Worm (Caenorhabditis elegans) whole organism, L1 larva: Measurements from ENCODE around the gene egl-27.

ENCODE experiments used
- C04F5.9 ChIP-seq: sonication (generic microtip); optimal IDR thresholded peaks from 2 replicates; lab custom pipeline; 2016; ENCODE audit warnings: missing genetic modification characterization, missing compliant biosample characterization
- C16A3.4 ChIP-seq: fragments of 150-350 bp; optimal IDR thresholded peaks from 2 replicates; lab custom pipeline; 2014; ENCODE audit warnings: missing biosample characterization, missing genetic modification characterization
- F16B12.6 ChIP-seq: fragments of 150-350 bp; optimal IDR thresholded peaks from 2 replicates; lab custom pipeline; 2014; ENCODE audit warnings: missing biosample characterization, missing genetic modification characterization
- alr-1 ChIP-seq: fragments of 200-800 bp; sonication (Bioruptor generic); optimal IDR thresholded peaks from 2 replicates; lab custom pipeline; 2018; ENCODE audit warnings: borderline replicate concordance, mild to moderate bottlenecking, missing genetic modification characterization, missing compliant biosample characterization
- aly-2 ChIP-seq: fragments of 150-350 bp; optimal IDR thresholded peaks from 2 replicates; lab custom pipeline; 2014; ENCODE audit warnings: missing biosample characterization, missing genetic modification characterization
- blmp-1 ChIP-seq: fragments of 150-350 bp; optimal IDR thresholded peaks from 2 replicates; lab custom pipeline; 2014; ENCODE audit warnings: missing biosample characterization, missing genetic modification characterization
- ceh-8 ChIP-seq: fragments of 200-800 bp; sonication (Bioruptor generic); optimal IDR thresholded peaks from 2 replicates; lab custom pipeline; 2018; ENCODE audit warnings: mild to moderate bottlenecking, missing genetic modification characterization, moderate library complexity, missing compliant biosample characterization
- ceh-82 ChIP-seq, 3 experiments: fragments of 150-350 bp in 1 of 3; sonication (generic microtip) in 2 of 3; optimal IDR thresholded peaks; 2 replicates each; lab custom pipeline; 2014 to 2017; ENCODE audit warnings: missing biosample characterization in 3 of 3, missing genetic modification characterization in 3 of 3
- ces-1 ChIP-seq: fragments of 150-350 bp; optimal IDR thresholded peaks from 2 replicates; lab custom pipeline; 2014; ENCODE audit warnings: missing biosample characterization, missing genetic modification reagents, missing genetic modification characterization
- efl-1 ChIP-seq, 4 experiments: fragments of 150-350 bp; optimal IDR thresholded peaks in 3 of 4; peaks in 1 of 4; 1 replicate in 1 of 4; 2 replicates in 3 of 4; lab custom pipeline; 2014; ENCODE audit warnings: missing biosample characterization in 2 of 4, missing genetic modification characterization in 2 of 4, missing genetic modification reagents in 2 of 4
- efl-3 ChIP-seq: fragments of 200-800 bp; sonication (Bioruptor generic); optimal IDR thresholded peaks from 2 replicates; lab custom pipeline; 2018; ENCODE audit warnings: mild to moderate bottlenecking, missing genetic modification characterization, missing compliant biosample characterization
- egl-13 ChIP-seq: sonication (generic microtip); optimal IDR thresholded peaks from 2 replicates; lab custom pipeline; 2016; ENCODE audit warnings: missing genotype, missing genetic modification reagents, missing genetic modification characterization, missing compliant biosample characterization
- egl-27 ChIP-seq, 2 experiments: fragments of 150-350 bp in 1 of 2; sonication (generic microtip); optimal IDR thresholded peaks; 3 replicates each; lab custom pipeline; 2017 to 2018; ENCODE audit warnings: missing biosample characterization in 2 of 2, missing genetic modification characterization in 2 of 2, missing genetic modification reagents in 2 of 2
- ets-5 ChIP-seq: fragments of 200-800 bp; sonication (Bioruptor generic); IDR thresholded peaks from 2 replicates; pipeline ENCODE4 v1.3.6; 2022; ENCODE audit warnings: missing genetic modification characterization, missing compliant biosample characterization
- fkh-10 ChIP-seq: sonication (generic microtip); optimal IDR thresholded peaks from 2 replicates; lab custom pipeline; 2017; ENCODE audit warnings: missing biosample characterization, missing genetic modification reagents, missing genetic modification characterization
- fkh-4 ChIP-seq: sonication (generic microtip); optimal IDR thresholded peaks from 2 replicates; lab custom pipeline; 2016; ENCODE audit warnings: missing compliant biosample characterization, missing genetic modification characterization, borderline replicate concordance
- fkh-8 ChIP-seq: sonication (generic microtip); optimal IDR thresholded peaks from 2 replicates; lab custom pipeline; 2016; ENCODE audit warnings: mild to moderate bottlenecking, missing genetic modification characterization, missing compliant biosample characterization
- grh-1 ChIP-seq: fragments of 200-800 bp; sonication (Bioruptor generic); IDR thresholded peaks from 2 replicates; pipeline ENCODE4 v1.3.6; 2022; ENCODE audit warnings: missing genetic modification reagents, missing genetic modification characterization, missing compliant biosample characterization
- hlh-4 ChIP-seq: sonication (generic microtip); optimal IDR thresholded peaks from 2 replicates; lab custom pipeline; 2016; ENCODE audit warnings: mild to moderate bottlenecking, missing genetic modification characterization, missing compliant biosample characterization
- hpl-2 ChIP-seq: fragments of 150-350 bp; optimal IDR thresholded peaks from 2 replicates; lab custom pipeline; 2014; ENCODE audit warnings: missing biosample characterization, missing genetic modification reagents, missing genetic modification characterization
- irx-1 ChIP-seq: sonication (generic microtip); optimal IDR thresholded peaks from 2 replicates; lab custom pipeline; 2016; ENCODE audit warnings: missing genetic modification characterization, missing compliant biosample characterization
- lin-13 ChIP-seq: fragments of 150-350 bp; optimal IDR thresholded peaks from 2 replicates; lab custom pipeline; 2014; ENCODE audit warnings: missing biosample characterization, missing genetic modification reagents, missing genetic modification characterization
- lin-14 ChIP-seq: fragments of 200-800 bp; sonication (Bioruptor generic); optimal IDR thresholded peaks from 2 replicates; lab custom pipeline; 2018; ENCODE audit warnings: mild to moderate bottlenecking, missing genetic modification characterization, moderate library complexity, missing compliant biosample characterization
- lin-15B ChIP-seq: fragments of 150-350 bp; sonication (generic microtip); optimal IDR thresholded peaks from 3 replicates; lab custom pipeline; 2014; ENCODE audit warnings: missing biosample characterization, missing genetic modification characterization
- lin-35 ChIP-seq, 2 experiments: fragments of 150-350 bp; optimal IDR thresholded peaks; 2 replicates each; lab custom pipeline; 2014; ENCODE audit warnings: missing biosample characterization in 2 of 2, missing genetic modification characterization in 2 of 2, missing genetic modification reagents in 2 of 2
- lin-39 ChIP-seq: fragments of 150-350 bp; optimal IDR thresholded peaks from 2 replicates; lab custom pipeline; 2014; ENCODE audit warnings: missing biosample characterization, missing genetic modification reagents, missing genetic modification characterization
- lir-3 ChIP-seq: sonication (generic microtip); optimal IDR thresholded peaks from 2 replicates; lab custom pipeline; 2016; ENCODE audit warnings: mild to moderate bottlenecking, missing genetic modification characterization, moderate library complexity, missing compliant biosample characterization; ENCODE audit not compliant: poor library complexity
- lsy-2 ChIP-seq, 2 experiments: fragments of 150-350 bp; optimal IDR thresholded peaks; 2 replicates each; lab custom pipeline; 2014; ENCODE audit warnings: missing biosample characterization in 2 of 2, missing genetic modification characterization in 2 of 2
- mab-9 ChIP-seq: fragments of 200-800 bp; sonication (Bioruptor generic); IDR thresholded peaks from 2 replicates; pipeline ENCODE4 v1.3.6; 2022; ENCODE audit warnings: missing genetic modification reagents, missing genetic modification characterization, missing compliant biosample characterization
- mdl-1 ChIP-seq, 2 experiments: fragments of 150-350 bp; optimal IDR thresholded peaks; 2 replicates each; lab custom pipeline; 2014 to 2017; ENCODE audit warnings: missing biosample characterization in 2 of 2, missing genetic modification characterization in 2 of 2, inconsistent platforms in 1 of 2
- mep-1 ChIP-seq: fragments of 150-350 bp; optimal IDR thresholded peaks from 2 replicates; lab custom pipeline; 2014; ENCODE audit warnings: missing biosample characterization, missing genetic modification characterization
- nhr-11 ChIP-seq: fragments of 150-350 bp; optimal IDR thresholded peaks from 2 replicates; lab custom pipeline; 2014; ENCODE audit warnings: missing biosample characterization, missing genetic modification characterization
- nhr-12 ChIP-seq: sonication (generic microtip); optimal IDR thresholded peaks from 2 replicates; lab custom pipeline; 2017; ENCODE audit warnings: missing biosample characterization, missing genetic modification characterization
- nhr-20 ChIP-seq: sonication (generic microtip); optimal IDR thresholded peaks from 2 replicates; lab custom pipeline; 2016; ENCODE audit warnings: mild to moderate bottlenecking, missing genetic modification characterization, missing compliant biosample characterization
- nhr-47 ChIP-seq: sonication (generic microtip); optimal IDR thresholded peaks from 2 replicates; lab custom pipeline; 2016; ENCODE audit warnings: mild to moderate bottlenecking, missing genetic modification characterization, moderate library complexity, missing compliant biosample characterization
- nhr-71 ChIP-seq: sonication (generic microtip); optimal IDR thresholded peaks from 2 replicates; lab custom pipeline; 2016; ENCODE audit warnings: mild to moderate bottlenecking, missing genetic modification characterization, moderate library complexity, missing compliant biosample characterization
- nhr-85 ChIP-seq: sonication (generic microtip); peaks from one replicate; lab custom pipeline; 2016; ENCODE audit warnings: missing genetic modification characterization, inconsistent platforms, missing compliant biosample characterization
- nhr-90 ChIP-seq: sonication (generic microtip); optimal IDR thresholded peaks from 2 replicates; lab custom pipeline; 2016; ENCODE audit warnings: mild to moderate bottlenecking, missing genetic modification characterization, missing compliant biosample characterization; ENCODE audit not compliant: poor library complexity
- pqm-1 ChIP-seq: sonication (generic microtip); optimal IDR thresholded peaks from 3 replicates; lab custom pipeline; 2017; ENCODE audit warnings: missing biosample characterization, missing genetic modification characterization
- snu-23 ChIP-seq: sonication (generic microtip); optimal IDR thresholded peaks from 2 replicates; lab custom pipeline; 2016; ENCODE audit warnings: missing genetic modification characterization, missing compliant biosample characterization
- sup-37 ChIP-seq: fragments of 200-800 bp; sonication (Bioruptor generic); optimal IDR thresholded peaks from 2 replicates; lab custom pipeline; 2018; ENCODE audit warnings: mild to moderate bottlenecking, missing genetic modification characterization, missing compliant biosample characterization
- swsn-7 ChIP-seq: sonication (generic microtip); optimal IDR thresholded peaks from 2 replicates; lab custom pipeline; 2016; ENCODE audit warnings: missing genetic modification characterization, missing compliant biosample characterization
- tbx-2 ChIP-seq: sonication (generic microtip); optimal IDR thresholded peaks from 2 replicates; lab custom pipeline; 2016; ENCODE audit warnings: missing genetic modification characterization, missing compliant biosample characterization
- unc-130 ChIP-seq: fragments of 150-350 bp; optimal IDR thresholded peaks from 2 replicates; lab custom pipeline; 2017; ENCODE audit warnings: missing biosample characterization, missing genetic modification characterization, inconsistent platforms
- unc-30 ChIP-seq: sonication (generic microtip); optimal IDR thresholded peaks from 2 replicates; lab custom pipeline; 2017; ENCODE audit warnings: missing biosample characterization, missing genetic modification characterization
- unc-62 ChIP-seq: fragments of 150-350 bp; optimal IDR thresholded peaks from 2 replicates; lab custom pipeline; 2014; ENCODE audit warnings: missing biosample characterization, missing genetic modification reagents, missing genetic modification characterization
- unc-86 ChIP-seq: sonication (generic microtip); optimal IDR thresholded peaks from 2 replicates; lab custom pipeline; 2016; ENCODE audit warnings: missing genetic modification characterization, missing compliant biosample characterization
- unc-98 ChIP-seq: fragments of 200-800 bp; sonication (Bioruptor generic); IDR thresholded peaks from 2 replicates; pipeline ENCODE4 v1.3.6; 2022; ENCODE audit warnings: missing genetic modification characterization, missing compliant biosample characterization
- xbp-1 ChIP-seq: sonication (generic microtip); optimal IDR thresholded peaks from 2 replicates; lab custom pipeline; 2016; ENCODE audit warnings: missing genetic modification characterization, missing compliant biosample characterization
- zip-4 ChIP-seq: fragments of 200-800 bp; sonication (Bioruptor generic); optimal IDR thresholded peaks from 2 replicates; lab custom pipeline; 2018; ENCODE audit warnings: mild to moderate bottlenecking, missing genetic modification characterization, moderate library complexity, missing compliant biosample characterization
- ztf-4 ChIP-seq: fragments of 150-350 bp; optimal IDR thresholded peaks from 2 replicates; lab custom pipeline; 2014; ENCODE audit warnings: missing biosample characterization, missing genetic modification characterization

egl-27 gene

DNA sequence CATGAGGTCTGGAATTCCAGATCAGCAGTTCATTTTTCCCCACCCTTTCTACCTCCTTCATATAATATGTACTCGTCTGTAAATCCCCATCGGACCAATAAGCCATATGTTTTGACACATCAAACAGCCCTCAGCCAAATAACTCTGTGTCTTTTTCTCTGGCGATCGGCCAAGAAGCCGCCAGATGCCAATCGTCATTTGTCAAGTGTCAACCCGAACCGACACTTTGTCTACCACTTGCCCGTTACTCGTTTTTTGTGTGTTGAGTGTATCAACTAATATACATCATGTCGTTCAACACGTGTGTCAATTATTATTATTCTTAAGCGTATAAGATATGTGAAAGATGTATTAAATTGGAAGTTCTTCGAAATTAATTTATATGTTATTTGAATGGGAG is 11.6 kb upstream of the egl-27 start (continued):
- TF ChIP-seq unc-86 (tag; lab: Kevin White, UChicago), result no peak
- no peak for TF ChIP-seq ces-1 (GFP tag; lab: Kevin White, UChicago)
- no peak for TF ChIP-seq fkh-8 (tag; lab: Kevin White, UChicago)
- TF ChIP-seq C16A3.4 (tag; lab: Kevin White, UChicago), result no peak
- no peak for TF ChIP-seq sup-37 (GFP tag; lab: Kevin White, UChicago)
- no peak for TF ChIP-seq nhr-12
- no peak for TF ChIP-seq lin-39 (tag; lab: Kevin White, UChicago)
- no peak for TF ChIP-seq unc-62 (GFP tag; lab: Kevin White, UChicago)
- no peak for TF ChIP-seq pqm-1 (tag; lab: Kevin White, UChicago)
- TF ChIP-seq fkh-4, result peak; percentile 23
- TF ChIP-seq grh-1, result no peak
- no peak for TF ChIP-seq alr-1 (tag; lab: Kevin White, UChicago)
- TF ChIP-seq egl-27 (tag; optimal IDR thresholded peaks at IDR 0.05; lab: Kevin White, UChicago), result peak in 1 of 2 experiments; percentile 60
- TF ChIP-seq ets-5, result no peak
- TF ChIP-seq nhr-90 (tag; lab: Kevin White, UChicago), result no peak
- TF ChIP-seq nhr-71, result peak; percentile 58
- no peak for TF ChIP-seq efl-3
- no peak for TF ChIP-seq lin-15B
- no peak for TF ChIP-seq aly-2 (tag; lab: Kevin White, UChicago)
- no peak for TF ChIP-seq mdl-1 (tag; optimal IDR thresholded peaks at IDR 0.05; lab: Kevin White, UChicago)
- TF ChIP-seq nhr-47, result no peak
- no peak for TF ChIP-seq hlh-4
- TF ChIP-seq lir-3 (tag; lab: Kevin White, UChicago), result no peak
- no peak for TF ChIP-seq F16B12.6 (tag; lab: Kevin White, UChicago)
- peak; percentile 35 for TF ChIP-seq irx-1 (tag; lab: Kevin White, UChicago)
- no peak for TF ChIP-seq C04F5.9 (tag; lab: Kevin White, UChicago)
- TF ChIP-seq ztf-4 (tag; lab: Kevin White, UChicago), result no peak
- TF ChIP-seq nhr-20 (tag; lab: Kevin White, UChicago), result peak; percentile 23
- TF ChIP-seq efl-1 (optimal IDR thresholded peaks at IDR 0.05; lab: Kevin White, UChicago), result no peak
- TF ChIP-seq efl-1 (GFP tag; optimal IDR thresholded peaks at IDR 0.05 in 1 of 2; lab: Kevin White, UChicago), result no peak
- peak; percentile 29 for TF ChIP-seq blmp-1 (tag; lab: Kevin White, UChicago)
- TF ChIP-seq fkh-10, result no peak
- no peak for TF ChIP-seq ceh-8 (GFP tag; lab: Kevin White, UChicago)
- TF ChIP-seq tbx-2, result peak; percentile 64
- TF ChIP-seq lin-35 (GFP tag; optimal IDR thresholded peaks at IDR 0.05; lab: Kevin White, UChicago), result no peak
- TF ChIP-seq hpl-2, result no peak
- no peak for TF ChIP-seq lin-13 (GFP tag; lab: Kevin White, UChicago)
- TF ChIP-seq zip-4 (GFP tag; lab: Kevin White, UChicago), result no peak
- peak; percentile 43 for TF ChIP-seq unc-130
- no peak for TF ChIP-seq xbp-1

DNA sequence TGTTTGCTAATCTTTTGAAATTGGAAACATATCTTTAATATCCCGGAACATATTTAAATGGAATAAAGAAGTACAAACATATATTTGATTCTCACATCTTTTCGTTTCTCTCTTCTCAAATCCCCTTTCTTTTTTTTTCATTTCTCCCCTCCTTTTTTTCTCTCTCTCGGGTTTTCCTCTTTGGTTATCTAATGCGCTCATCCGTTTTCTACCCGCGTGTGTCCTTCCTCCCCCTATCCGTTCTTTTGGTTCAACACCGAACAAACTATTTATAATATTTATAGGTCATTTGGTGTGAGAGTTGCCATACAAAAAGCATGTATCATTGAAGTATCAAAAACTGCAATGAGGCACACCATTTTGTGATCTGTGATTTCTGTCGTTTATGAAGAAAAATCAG is 10.9 kb upstream of the egl-27 start:
- no peak for TF ChIP-seq C16A3.4 (tag; lab: Kevin White, UChicago)
- peak; percentile 91 for TF ChIP-seq lin-14 (GFP tag; lab: Kevin White, UChicago)
- peak; percentile 95 for TF ChIP-seq blmp-1 (tag; lab: Kevin White, UChicago)
- TF ChIP-seq nhr-71, result peak; percentile 50
- TF ChIP-seq fkh-10, result peak; percentile 69
- TF ChIP-seq mep-1 (tag; lab: Kevin White, UChicago), result peak; percentile 36
- no peak for TF ChIP-seq hlh-4
- TF ChIP-seq unc-30 (tag; lab: Kevin White, UChicago), result no peak
- TF ChIP-seq lsy-2 (tag; optimal IDR thresholded peaks at IDR 0.05; lab: Kevin White, UChicago), result peak; percentile 19 to 26
- no peak for TF ChIP-seq ceh-8 (GFP tag; lab: Kevin White, UChicago)
- TF ChIP-seq swsn-7, result peak; percentile 9
- no peak for TF ChIP-seq nhr-11 (tag; lab: Kevin White, UChicago)
- TF ChIP-seq lin-13 (GFP tag; lab: Kevin White, UChicago), result no peak
- TF ChIP-seq nhr-47, result peak; percentile 6
- no peak for TF ChIP-seq mab-9 (GFP tag; lab: Robert Waterston, UW)
- TF ChIP-seq unc-98 (GFP tag; lab: Robert Waterston, UW), result no peak
- no peak for TF ChIP-seq ces-1 (GFP tag; lab: Kevin White, UChicago)
- peak; percentile 80 for TF ChIP-seq nhr-85 (tag; lab: Kevin White, UChicago)
- TF ChIP-seq nhr-20 (tag; lab: Kevin White, UChicago), result peak; percentile 64
- TF ChIP-seq aly-2 (tag; lab: Kevin White, UChicago), result no peak
- peak in 1 of 3 experiments; percentile 25 for TF ChIP-seq ceh-82 (tag; optimal IDR thresholded peaks at IDR 0.05; lab: Kevin White, UChicago)
- peak; percentile 1 for TF ChIP-seq fkh-8 (tag; lab: Kevin White, UChicago)
- TF ChIP-seq mdl-1 (tag; optimal IDR thresholded peaks at IDR 0.05; lab: Kevin White, UChicago), result peak in 1 of 2 experiments; percentile 29
- TF ChIP-seq snu-23 (GFP tag; lab: Kevin White, UChicago), result peak; percentile 56
- TF ChIP-seq egl-13 (tag; lab: Kevin White, UChicago), result peak; percentile 41
- TF ChIP-seq grh-1, result no peak
